Worm (Caenorhabditis elegans) whole organism, mixed stage, embryonic: ENCODE results near the gene srz-42.

Experiments used
- bed-3 ChIP-seq: fragments of 200-800 bp; sonication (Bioruptor generic); optimal IDR thresholded peaks from 3 replicates; lab custom pipeline; 2018; ENCODE audit warnings: mild to moderate bottlenecking, missing genetic modification characterization, moderate library complexity, missing compliant biosample characterization
- blmp-1 ChIP-seq: fragments of 150-350 bp; optimal IDR thresholded peaks from 2 replicates; lab custom pipeline; 2014; ENCODE audit warnings: missing biosample characterization, missing genetic modification characterization
- ceh-43 ChIP-seq: fragments of 200-800 bp; sonication (Bioruptor generic); optimal IDR thresholded peaks from 2 replicates; lab custom pipeline; 2018; ENCODE audit warnings: mild to moderate bottlenecking, missing genetic modification characterization, moderate library complexity, missing compliant biosample characterization
- ceh-83 ChIP-seq: fragments of 200-800 bp; sonication (Bioruptor generic); optimal IDR thresholded peaks from 2 replicates; lab custom pipeline; 2018; ENCODE audit warnings: mild to moderate bottlenecking, missing genetic modification characterization, missing compliant biosample characterization
- cnd-1 ChIP-seq: fragments of 200-800 bp; sonication (Bioruptor generic); optimal IDR thresholded peaks from 2 replicates; lab custom pipeline; 2018; ENCODE audit warnings: mild to moderate bottlenecking, missing genetic modification characterization, missing compliant biosample characterization
- drap-1 ChIP-seq: fragments of 200-800 bp; sonication (Bioruptor generic); optimal IDR thresholded peaks from 3 replicates; lab custom pipeline; 2018; ENCODE audit warnings: mild to moderate bottlenecking, missing genetic modification characterization, missing compliant biosample characterization
- elt-1 ChIP-seq: sonication (generic microtip); optimal IDR thresholded peaks from 2 replicates; lab custom pipeline; 2017; ENCODE audit warnings: missing genetic modification characterization, mild to moderate bottlenecking, missing compliant biosample characterization, antibody characterized with exemption, moderate library complexity, borderline replicate concordance; ENCODE audit not compliant: insufficient read depth
- elt-3 ChIP-seq: fragments of 150-350 bp; optimal IDR thresholded peaks from 2 replicates; lab custom pipeline; 2014; ENCODE audit warnings: missing biosample characterization, missing genetic modification characterization
- ham-2 ChIP-seq: fragments of 200-800 bp; sonication (Bioruptor generic); optimal IDR thresholded peaks from 2 replicates; lab custom pipeline; 2018; ENCODE audit warnings: mild to moderate bottlenecking, missing genetic modification characterization, missing compliant biosample characterization
- hlh-1 ChIP-seq: fragments of 150-350 bp; optimal IDR thresholded peaks from 2 replicates; lab custom pipeline; 2014; ENCODE audit warnings: missing biosample characterization, missing genetic modification reagents, missing genetic modification characterization
- lin-32 ChIP-seq: fragments of 200-800 bp; sonication (Bioruptor generic); optimal IDR thresholded peaks from 2 replicates; lab custom pipeline; 2018; ENCODE audit warnings: mild to moderate bottlenecking, missing genetic modification characterization, missing compliant biosample characterization
- mab-5 ChIP-seq: fragments of 150-350 bp; optimal IDR thresholded peaks from 2 replicates; lab custom pipeline; 2014; ENCODE audit warnings: missing biosample characterization, missing genetic modification characterization
- mep-1 ChIP-seq: fragments of 150-350 bp; optimal IDR thresholded peaks from 2 replicates; lab custom pipeline; 2017; ENCODE audit warnings: missing biosample characterization, missing genetic modification reagents, missing genetic modification characterization, inconsistent platforms
- mls-2 ChIP-seq: sonication (generic microtip); optimal IDR thresholded peaks from 2 replicates; lab custom pipeline; 2016; ENCODE audit warnings: mild to moderate bottlenecking, missing genetic modification characterization, moderate library complexity, missing compliant biosample characterization
- nhr-2 ChIP-seq: fragments of 150-350 bp; optimal IDR thresholded peaks from 2 replicates; lab custom pipeline; 2014; ENCODE audit warnings: missing biosample characterization, missing genetic modification characterization
- nhr-237 ChIP-seq: fragments of 150-350 bp; optimal IDR thresholded peaks from 2 replicates; lab custom pipeline; 2014; ENCODE audit warnings: missing biosample characterization, missing genetic modification characterization
- pha-4 ChIP-seq: fragments of 150-350 bp; optimal IDR thresholded peaks from 2 replicates; lab custom pipeline; 2018; ENCODE audit warnings: missing biosample characterization, missing genetic modification reagents, missing genetic modification characterization
- unc-120 ChIP-seq: sonication (generic microtip); optimal IDR thresholded peaks from 2 replicates; lab custom pipeline; 2017; ENCODE audit warnings: missing genetic modification characterization, missing compliant biosample characterization; ENCODE audit not compliant: poor library complexity, severe bottlenecking
- zip-8 ChIP-seq: fragments of 150-350 bp; optimal IDR thresholded peaks from 2 replicates; lab custom pipeline; 2014; ENCODE audit warnings: missing biosample characterization, missing genetic modification characterization

Gene srz-42

DNA sequence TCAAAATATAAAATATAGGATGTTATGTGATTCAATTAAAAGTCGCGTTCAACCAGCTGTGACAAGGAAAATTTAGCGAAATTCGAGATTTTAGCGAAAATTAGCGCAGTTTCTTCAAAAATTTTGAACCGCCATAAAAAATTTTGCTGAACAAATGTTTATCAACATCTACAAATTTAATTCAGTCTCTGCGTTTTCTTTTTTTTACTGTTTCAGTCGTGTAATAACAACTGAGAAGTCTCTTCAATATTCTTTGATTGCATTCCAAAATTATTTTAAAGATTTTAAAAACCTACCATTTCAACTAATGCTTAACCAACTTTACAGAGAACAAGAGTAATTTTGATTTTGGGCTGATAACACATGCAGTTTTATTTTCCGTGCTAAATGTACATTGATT lies 34.9 kb downstream of the srz-42 start:
- TF ChIP-seq mep-1 (tag; lab: Kevin White, UChicago) (no peak), elt-3 (tag; lab: Kevin White, UChicago) (no peak), ceh-83 (GFP tag; lab: Kevin White, UChicago) (no peak)

DNA sequence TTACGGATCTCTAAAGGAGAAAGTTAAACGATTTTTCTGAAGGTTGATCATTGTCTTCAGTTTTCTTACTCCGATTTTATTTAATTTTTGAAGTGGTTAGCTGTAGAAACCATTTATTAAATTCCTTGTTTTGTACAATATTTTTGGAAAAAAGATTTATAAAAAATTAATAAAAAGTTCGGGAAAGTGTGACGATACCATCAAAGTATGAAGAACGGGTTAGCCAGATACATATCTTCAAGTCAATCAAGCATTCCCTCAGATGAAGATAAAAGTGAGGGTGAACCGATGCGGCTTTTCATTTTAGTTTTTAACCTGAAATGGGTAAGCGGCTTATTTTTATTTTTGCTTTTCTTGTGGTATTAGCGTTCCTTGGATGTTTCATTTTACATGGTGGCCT lies 36.3 kb downstream of the srz-42 start, which contains the start of gene R05A10.6:
R05A10.6 (plus strand) TSS at position 301 of the 400 bp plus-strand sequence.
- TF ChIP-seq blmp-1 (tag; lab: Kevin White, UChicago) (no peak), elt-1 (peak; percentile 51), lin-32 (no peak)
- TF ChIP-seq, all 35 proteins: peak for 1

DNA sequence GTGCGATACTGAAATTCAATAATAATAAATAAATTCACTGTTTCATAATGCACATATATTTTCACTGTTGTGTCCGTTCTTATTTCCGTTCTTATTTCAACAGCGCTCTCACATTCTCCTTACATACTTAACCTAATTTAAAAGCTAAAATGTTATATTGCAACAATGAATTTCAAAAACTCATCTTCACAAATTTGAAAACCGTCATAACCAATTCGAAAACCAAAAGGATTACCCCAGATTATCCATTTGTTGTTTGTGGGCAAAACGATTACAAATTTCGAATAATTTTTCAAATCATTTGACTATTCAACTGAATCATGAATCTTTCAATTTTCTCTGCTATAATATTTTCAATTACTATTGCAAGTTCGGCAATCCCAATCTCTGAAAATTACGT lies 43.0 kb downstream of the srz-42 start, which contains the start of gene R05A10.4:
R05A10.4 (plus strand) TSS at position 301 of the 400 bp plus-strand sequence.
- TF ChIP-seq hlh-1 (tag; lab: Kevin White, UChicago) (no peak), drap-1 (GFP tag; lab: Kevin White, UChicago) (no peak), cnd-1 (tag; lab: Kevin White, UChicago) (no peak), nhr-2 (tag; lab: Kevin White, UChicago) (no peak), zip-8 (tag; lab: Kevin White, UChicago) (no peak), unc-120 (tag; lab: Kevin White, UChicago) (no peak), ham-2 (GFP tag; lab: Kevin White, UChicago) (no peak)

- TF ChIP-seq mls-2 (no peak), bed-3 (GFP tag; lab: Kevin White, UChicago) (no peak), elt-3 (tag; lab: Kevin White, UChicago) (no peak), nhr-237 (tag; lab: Kevin White, UChicago) (no peak), ceh-43 (no peak), drap-1 (GFP tag; lab: Kevin White, UChicago) (no peak), mab-5 (tag; lab: Kevin White, UChicago) (no peak), pha-4 (tag; lab: Kevin White, UChicago) (no peak)
Measured at ce11 chrIV:14176373-14176772, 47.2 kb downstream of the srz-42 start, which contains the start of gene R05A10.3. R05A10.3 (minus strand) TSS chrIV:14176473.

DNA sequence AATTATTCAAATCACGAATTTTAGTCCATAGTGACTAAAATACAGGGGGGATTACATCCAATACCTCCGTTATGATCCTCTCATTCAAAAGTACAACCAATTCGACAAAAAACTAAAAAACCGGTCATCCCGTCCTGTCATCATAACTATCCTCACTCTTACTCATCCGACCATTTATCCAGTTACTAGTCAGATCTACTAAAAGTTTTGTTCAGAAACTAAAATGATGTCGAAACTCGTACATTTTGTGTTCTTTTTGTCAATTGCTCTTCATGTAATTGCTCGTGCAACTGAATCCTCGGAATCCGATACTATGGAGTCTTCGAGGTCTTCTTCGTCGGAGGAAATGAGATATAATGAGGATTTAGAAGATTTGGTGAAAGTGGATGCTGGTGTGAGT lies 47.9 kb downstream of the srz-42 start, which contains the start of gene R05A10.2:
R05A10.2 (plus strand) TSS at position 214 of the 400 bp plus-strand sequence.
- TF ChIP-seq lin-32, result no peak
